Worm (Caenorhabditis elegans) whole organism, early embryonic: ENCODE results near the gene F34D6.1.
"Not testable (repeated sequence)": the region's sequence is repeated elsewhere in the genome, so short reads cannot be mapped to it uniquely, and the experiment has no call there.

Experiments
- B0310.2 ChIP-seq: sonication (generic microtip); optimal IDR thresholded peaks from 2 replicates; lab custom pipeline; 2016; ENCODE audit warnings: mild to moderate bottlenecking, missing genetic modification characterization, missing compliant biosample characterization
- ama-1 ChIP-seq: fragments of 150-350 bp; optimal IDR thresholded peaks from 2 replicates; lab custom pipeline; 2014
- ceh-13 ChIP-seq: fragments of 200-800 bp; sonication (Bioruptor generic); optimal IDR thresholded peaks from 2 replicates; lab custom pipeline; 2018; ENCODE audit warnings: mild to moderate bottlenecking, missing genetic modification characterization, missing compliant biosample characterization
- ets-7 ChIP-seq: sonication (generic microtip); optimal IDR thresholded peaks from 2 replicates; lab custom pipeline; 2016; ENCODE audit warnings: missing genotype, missing genetic modification characterization, missing compliant biosample characterization
- hmg-4 ChIP-seq: fragments of 200-800 bp; sonication (Bioruptor generic); optimal IDR thresholded peaks from 2 replicates; lab custom pipeline; 2018; ENCODE audit warnings: mild to moderate bottlenecking, missing genetic modification characterization, missing compliant biosample characterization
- pes-1 ChIP-seq: fragments of 200-800 bp; sonication (Bioruptor generic); IDR thresholded peaks from 2 replicates; pipeline ENCODE4 v1.3.6; 2022; ENCODE audit warnings: missing genetic modification reagents, missing genetic modification characterization, missing compliant biosample characterization
- scrt-1 ChIP-seq: fragments of 200-800 bp; sonication (Bioruptor generic); IDR thresholded peaks from 2 replicates; pipeline ENCODE4 v1.3.6; 2022; ENCODE audit warnings: missing genetic modification characterization, missing compliant biosample characterization
- sea-1 ChIP-seq: fragments of 200-800 bp; sonication (Bioruptor generic); conservative IDR thresholded peaks from 2 replicates; pipeline ENCODE4 v1.3.6; 2022; ENCODE audit warnings: missing genetic modification characterization, missing compliant biosample characterization
- tbx-11 ChIP-seq: fragments of 200-800 bp; sonication (Bioruptor generic); IDR thresholded peaks from 2 replicates; pipeline ENCODE4 v1.3.6; 2022; ENCODE audit warnings: missing genetic modification characterization, missing compliant biosample characterization
- tra-4 ChIP-seq: sonication (generic microtip); optimal IDR thresholded peaks from 2 replicates; lab custom pipeline; 2017; ENCODE audit warnings: missing genetic modification characterization, missing compliant biosample characterization

- not testable (repeated sequence) for TF ChIP-seq scrt-1 (GFP tag; lab: Robert Waterston, UW); tra-4 (tag; lab: Kevin White, UChicago); hmg-4 (GFP tag; lab: Kevin White, UChicago); B0310.2 (tag; lab: Kevin White, UChicago); ceh-13 (GFP tag; lab: Kevin White, UChicago); ama-1 (lab: Kevin White, UChicago); tbx-11 (GFP tag; lab: Robert Waterston, UW); pes-1 (GFP tag; lab: Robert Waterston, UW); sea-1 (GFP tag; lab: Robert Waterston, UW); ets-7 (tag; lab: Kevin White, UChicago)
Measured at ce11 chrII:2672320-2672719, 8.7 kb downstream of the F34D6.1 start, which contains the start of gene sri-57.
